Fruit fly (Drosophila melanogaster): ENCODE data around the gene CG4042.

Gene CG4042

dm6 chr3L:20769350-20769749 lies 2.0 kb downstream of the CG4042 start, which contains the start of the genes CG4074 and CG4186 (continued):
- TF ChIP-seq CG12391 (tag; optimal IDR thresholded peaks at IDR 0.05) = peak; percentile 9
- no peak for TF ChIP-seq tll (GFP tag; optimal IDR thresholded peaks at IDR 0.05)
- TF ChIP-seq Doc3 (GFP tag; IDR thresholded peaks at IDR 0.05; ENCODE audit: partially characterized antibody) = peak; percentile 17; the same call in 1 of the 3 replicates
- no peak for TF ChIP-seq dan (GFP tag; IDR thresholded peaks at IDR 0.05)
- 0 out of 3 replicates have a peak, but pooled peaks have one; percentile 4 for TF ChIP-seq zfh1 (GFP tag; IDR thresholded peaks at IDR 0.05)
- TF ChIP-seq CG15514 (GFP tag; optimal IDR thresholded peaks at IDR 0.05) = peak; percentile 31
- no peak for TF ChIP-seq sc (optimal IDR thresholded peaks at IDR 0.05)
- no peak for TF ChIP-seq sc (GFP tag; optimal IDR thresholded peaks at IDR 0.05)
- TF ChIP-seq CG1603 (tag; optimal IDR thresholded peaks at IDR 0.05) = peak; percentile 62
- TF ChIP-seq Nf-YC (tag; optimal IDR thresholded peaks at IDR 0.05) = peak; percentile 77

DNA sequence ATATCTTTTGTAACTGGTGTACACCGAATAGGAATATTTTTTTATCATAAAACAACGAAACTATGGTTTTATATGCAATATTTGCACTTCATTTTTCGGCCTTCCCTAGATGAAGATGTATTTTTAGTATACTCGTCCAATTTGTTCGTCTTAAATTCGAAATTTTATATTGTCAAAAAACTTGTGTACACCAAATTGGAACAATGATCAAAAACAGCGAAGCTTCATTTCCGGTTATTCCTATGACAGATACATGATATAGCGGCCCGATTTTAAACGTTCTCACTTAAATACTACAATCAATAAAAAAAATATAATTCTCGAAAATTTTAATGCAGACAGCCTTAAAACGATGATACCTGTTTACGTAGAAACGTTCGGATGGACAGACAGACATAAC lies 4.1 kb downstream of the CG4042 start:
- peak; percentile 15 for TF ChIP-seq CG1603 (tag; optimal IDR thresholded peaks at IDR 0.05)
- peak; percentile 77 for TF ChIP-seq pfk (GFP tag; optimal IDR thresholded peaks at IDR 0.05)
- no peak for TF ChIP-seq CG16863 (GFP tag; optimal IDR thresholded peaks at IDR 0.05)
- no peak for TF ChIP-seq toy (GFP tag; IDR thresholded peaks at IDR 0.05)
- TF ChIP-seq sens (GFP tag) = peak; percentile 79
- no peak for TF ChIP-seq ham (GFP tag; IDR thresholded peaks at IDR 0.05)
- TF ChIP-seq CG30020 (tag; optimal IDR thresholded peaks at IDR 0.05) = peak; percentile 54

- TF ChIP-seq Trl (optimal IDR thresholded peaks at IDR 0.05) (no peak), Trl (GFP tag; optimal IDR thresholded peaks at IDR 0.05) (no peak), hb (GFP tag; IDR thresholded peaks at IDR 0.05; ENCODE audit: partially characterized antibody) (0 out of 3 replicates have a peak, but pooled peaks have one; percentile 54)
Observed at dm6 chr3L:20761482-20761881, 9.8 kb downstream of the CG4042 start.

DNA sequence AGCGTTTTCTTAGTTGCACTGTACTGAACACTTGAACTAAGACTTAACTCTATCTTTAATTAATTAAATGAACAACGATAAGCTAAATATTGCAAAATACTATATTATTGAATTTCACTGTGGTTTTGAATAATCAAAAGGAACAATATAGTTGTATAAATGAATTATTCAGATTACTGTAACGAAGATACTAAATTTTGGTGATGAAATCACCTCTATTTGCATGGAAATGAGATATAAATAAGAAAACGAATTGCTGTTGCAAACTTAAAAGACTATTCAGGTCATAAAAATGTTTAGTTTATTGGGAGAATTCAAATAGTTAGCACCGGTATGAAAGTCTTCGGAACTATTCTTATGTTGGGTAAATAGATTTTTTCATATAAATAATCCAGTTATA lies 12.7 kb downstream of the CG4042 start, which contains the start of gene CG43251:
TSS of gene CG43251 (plus strand) at position 301 of the 400 bp plus-strand sequence.
- no peak for TF ChIP-seq CG1603 (tag; optimal IDR thresholded peaks at IDR 0.05)
- TF ChIP-seq ato (GFP tag; IDR thresholded peaks at IDR 0.05; ENCODE audit: partially characterized antibody) = no peak
- TF ChIP-seq ftz-f1 (GFP tag; optimal IDR thresholded peaks at IDR 0.05) = no peak
- TF ChIP-seq shn (GFP tag; optimal IDR thresholded peaks at IDR 0.05) = no peak
- no peak for TF ChIP-seq CkIIα-i1 (GFP tag; IDR thresholded peaks at IDR 0.05)
- TF ChIP-seq trem (tag; optimal IDR thresholded peaks at IDR 0.05) = no peak
- TF ChIP-seq Gsc (GFP tag; IDR thresholded peaks at IDR 0.05) = no peak
- TF ChIP-seq Ssrp (tag; optimal IDR thresholded peaks at IDR 0.05) = no peak

dm6 chr3L:20755585-20755984 lies 15.7 kb downstream of the CG4042 start, which contains the start of gene CG33912:
CG33912 (minus strand) TSS chr3L:20755685.
- TF ChIP-seq CG8944 (GFP tag; optimal IDR thresholded peaks at IDR 0.05) = no peak
- TF ChIP-seq Bdp1 (GFP tag; optimal IDR thresholded peaks at IDR 0.05) = no peak
- TF ChIP-seq Kr (GFP tag; optimal IDR thresholded peaks at IDR 0.05) = no peak
- TF ChIP-seq sob (GFP tag; IDR thresholded peaks at IDR 0.05) = no peak
- TF ChIP-seq ash1 (GFP tag; optimal IDR thresholded peaks at IDR 0.05) = no peak
- no peak for TF ChIP-seq NC2α (GFP tag; optimal IDR thresholded peaks at IDR 0.05)
- TF ChIP-seq CG3281 (GFP tag; optimal IDR thresholded peaks at IDR 0.05) = no peak
- TF ChIP-seq sd (tag; optimal IDR thresholded peaks at IDR 0.05) = no peak
- TF ChIP-seq Doc3 (GFP tag; IDR thresholded peaks at IDR 0.05; ENCODE audit: partially characterized antibody) = no peak
- no peak for TF ChIP-seq CG12071 (GFP tag; optimal IDR thresholded peaks at IDR 0.05)

Measured in whole organism, embryonic.